ENCODE assay signal across 5 fruit fly cellular contexts in the genomic region with DNA sequence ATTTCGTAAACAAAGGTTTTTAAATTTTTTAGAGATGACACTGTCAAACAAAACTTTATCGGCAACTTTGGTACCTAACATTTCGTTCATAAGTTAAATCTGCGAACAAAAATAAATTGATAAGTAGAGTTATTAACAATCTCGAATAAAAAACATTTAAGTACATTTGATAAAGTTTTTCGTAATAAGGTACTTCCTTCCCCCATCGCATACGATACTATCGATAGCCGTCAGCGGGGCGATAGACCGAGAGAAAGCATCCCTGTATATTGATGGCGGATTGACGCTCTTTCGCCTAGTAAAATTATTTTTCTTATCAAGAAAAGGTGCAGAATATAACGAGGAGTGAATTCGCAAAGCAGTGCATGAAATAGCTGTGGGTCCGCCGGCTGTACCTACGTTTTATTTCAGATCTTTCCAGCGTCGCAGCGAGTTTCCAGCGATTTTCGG.
TF ChIP-seq lines count a peak whose summit lies in the region.

A gene (minus strand): TSS at position 38 of the 450 bp plus-strand sequence.
A gene (plus strand): TSS at position 245 of the 450 bp plus-strand sequence.

TF ChIP-seq in whole organism, adult, 20 proteins besides CTCF, POLR2A, EP300 and RAD21 (continued from another document):
- peak; percentile 79 for TF ChIP-seq CG14711 (tag; optimal IDR thresholded peaks at IDR 0.05; lab: Kevin White, UChicago)
- TF ChIP-seq bab1 (GFP tag; optimal IDR thresholded peaks at IDR 0.05; lab: Kevin White, UChicago): peak; percentile 89
- TF ChIP-seq Crg-1 (GFP tag; optimal IDR thresholded peaks at IDR 0.05; lab: Kevin White, UChicago): peak; percentile 84

TF ChIP-seq in whole organism, embryonic, 481 proteins besides CTCF, POLR2A, EP300 and RAD21 (continued from another document and continues in another):
- peak; percentile 71 for TF ChIP-seq Blimp-1 (GFP tag; optimal IDR thresholded peaks at IDR 0.05; lab: Kevin White, UChicago)
- TF ChIP-seq CG7745 (tag; optimal IDR thresholded peaks at IDR 0.05; lab: Kevin White, UChicago): no peak
- peak; percentile 76 for TF ChIP-seq CG3281 (GFP tag; optimal IDR thresholded peaks at IDR 0.05; lab: Kevin White, UChicago)
- peak; percentile 90 for TF ChIP-seq Side (GFP tag; optimal IDR thresholded peaks at IDR 0.05; lab: Kevin White, UChicago)
- peak; percentile 97 for TF ChIP-seq Med (GFP tag; lab: Kevin White, UChicago)
- TF ChIP-seq CG14441 (GFP tag; IDR thresholded peaks at IDR 0.05; lab: Robert Waterston, UW): peak; percentile 82
- peak; percentile 92 for TF ChIP-seq vfl (GFP tag; optimal IDR thresholded peaks at IDR 0.05; lab: Kevin White, UChicago)
- TF ChIP-seq ap (GFP tag; IDR thresholded peaks at IDR 0.05; lab: Robert Waterston, UW): peak; percentile 68
- TF ChIP-seq Doc3 (GFP tag; IDR thresholded peaks at IDR 0.05; lab: Robert Waterston, UW; ENCODE audit: partially characterized antibody): peak; percentile 95
- no peak for TF ChIP-seq CG6654 (GFP tag; optimal IDR thresholded peaks at IDR 0.05; lab: Kevin White, UChicago)
- TF ChIP-seq org-1 (GFP tag; optimal IDR thresholded peaks at IDR 0.05; lab: Kevin White, UChicago): no peak
- peak; percentile 80 for TF ChIP-seq Fer3 (tag; optimal IDR thresholded peaks at IDR 0.05; lab: Kevin White, UChicago)
- peak; percentile 92 for TF ChIP-seq HLH4C (GFP tag; IDR thresholded peaks at IDR 0.05; lab: Robert Waterston, UW; ENCODE audit: partially characterized antibody)
- TF ChIP-seq h (optimal IDR thresholded peaks at IDR 0.05; lab: Kevin White, UChicago): no peak
- TF ChIP-seq Myb (GFP tag; optimal IDR thresholded peaks at IDR 0.05; lab: Kevin White, UChicago): peak; percentile 88
- peak; percentile 92 for TF ChIP-seq CG13624 (GFP tag; optimal IDR thresholded peaks at IDR 0.05; lab: Kevin White, UChicago)
- TF ChIP-seq Lhr (GFP tag; optimal IDR thresholded peaks at IDR 0.05; lab: Kevin White, UChicago): peak; percentile 51
- TF ChIP-seq Fer2 (tag; optimal IDR thresholded peaks at IDR 0.05; lab: Kevin White, UChicago): peak; percentile 71
- TF ChIP-seq zfh1 (GFP tag; IDR thresholded peaks at IDR 0.05; lab: Robert Waterston, UW): peak; percentile 90
- TF ChIP-seq sens-2 (GFP tag; IDR thresholded peaks at IDR 0.05; lab: Robert Waterston, UW): peak; percentile 59
- TF ChIP-seq p53 (GFP tag; optimal IDR thresholded peaks at IDR 0.05; lab: Kevin White, UChicago): peak; percentile 65
- peak; percentile 91 for TF ChIP-seq sob (GFP tag; IDR thresholded peaks at IDR 0.05; lab: Robert Waterston, UW)
- peak; percentile 92 for TF ChIP-seq CG34422 (GFP tag; IDR thresholded peaks at IDR 0.05; lab: Robert Waterston, UW)
- no peak for TF ChIP-seq Jarid2 (GFP tag; optimal IDR thresholded peaks at IDR 0.05; lab: Kevin White, UChicago)
- peak; percentile 67; the same call in 2 of the 3 replicates for TF ChIP-seq ase (GFP tag; IDR thresholded peaks at IDR 0.05; lab: Robert Waterston, UW)
- TF ChIP-seq CG33557 (GFP tag; optimal IDR thresholded peaks at IDR 0.05; lab: Kevin White, UChicago): peak; percentile 75
- peak in 1 of 3 experiments; percentile 8 for TF ChIP-seq Stat92E (GFP tag; optimal IDR thresholded peaks at IDR 0.05; lab: Kevin White, UChicago)
- peak; percentile 83 for TF ChIP-seq her (GFP tag; optimal IDR thresholded peaks at IDR 0.05; lab: Kevin White, UChicago)
- TF ChIP-seq CG7963 (GFP tag; IDR thresholded peaks at IDR 0.05; lab: Robert Waterston, UW; ENCODE audit: partially characterized antibody): peak; percentile 92
- peak; percentile 76 for TF ChIP-seq NFAT (GFP tag; IDR thresholded peaks at IDR 0.05; lab: Robert Waterston, UW)

TF ChIP-seq in whole organism, prepupa, 60 proteins besides CTCF, POLR2A, EP300 and RAD21 (continued from another document and continues in another):
- peak; percentile 94 for TF ChIP-seq Eip78C (GFP tag; lab: Kevin White, UChicago)
- TF ChIP-seq fkh (GFP tag; optimal IDR thresholded peaks at IDR 0.05; lab: Kevin White, UChicago): no peak
- peak; percentile 91 for TF ChIP-seq Sox14 (GFP tag; optimal IDR thresholded peaks at IDR 0.05; lab: Kevin White, UChicago)
- TF ChIP-seq CG9139 (GFP tag; optimal IDR thresholded peaks at IDR 0.05; lab: Kevin White, UChicago): no peak
- no peak for TF ChIP-seq Sox102F (GFP tag; optimal IDR thresholded peaks at IDR 0.05; lab: Kevin White, UChicago)
- TF ChIP-seq OdsH (GFP tag; optimal IDR thresholded peaks at IDR 0.05; lab: Kevin White, UChicago): peak; percentile 88
- no peak for TF ChIP-seq CG7368 (GFP tag; optimal IDR thresholded peaks at IDR 0.05; lab: Kevin White, UChicago)
- TF ChIP-seq topi (GFP tag; optimal IDR thresholded peaks at IDR 0.05; lab: Kevin White, UChicago): peak; percentile 81
- TF ChIP-seq Met (GFP tag; optimal IDR thresholded peaks at IDR 0.05; lab: Kevin White, UChicago): peak; percentile 84
- TF ChIP-seq CG10669 (GFP tag; optimal IDR thresholded peaks at IDR 0.05; lab: Kevin White, UChicago): peak; percentile 72
- TF ChIP-seq fd85E (GFP tag; optimal IDR thresholded peaks at IDR 0.05; lab: Kevin White, UChicago): no peak
- TF ChIP-seq CG6792 (GFP tag; optimal IDR thresholded peaks at IDR 0.05; lab: Kevin White, UChicago): peak; percentile 73
- peak; percentile 27 for TF ChIP-seq fd59A (GFP tag; optimal IDR thresholded peaks at IDR 0.05; lab: Kevin White, UChicago)
- peak; percentile 80 for TF ChIP-seq CG34406 (GFP tag; optimal IDR thresholded peaks at IDR 0.05; lab: Kevin White, UChicago)
- TF ChIP-seq dac (GFP tag; optimal IDR thresholded peaks at IDR 0.05; lab: Kevin White, UChicago): no peak
- TF ChIP-seq acj6 (GFP tag; optimal IDR thresholded peaks at IDR 0.05; lab: Kevin White, UChicago): peak; percentile 81
- TF ChIP-seq Hr38 (GFP tag; optimal IDR thresholded peaks at IDR 0.05; lab: Kevin White, UChicago): no peak
- TF ChIP-seq CG6163 (GFP tag; IDR thresholded peaks at IDR 0.05; lab: Robert Waterston, UW): peak; percentile 74
- peak; percentile 66 for TF ChIP-seq Gug (GFP tag; IDR thresholded peaks at IDR 0.05; lab: Robert Waterston, UW)
- no peak for TF ChIP-seq CG4318 (GFP tag; optimal IDR thresholded peaks at IDR 0.05; lab: Kevin White, UChicago)
- TF ChIP-seq Hr4 (GFP tag; optimal IDR thresholded peaks at IDR 0.05; lab: Kevin White, UChicago): peak; percentile 87
- peak; percentile 79 for TF ChIP-seq CG3919 (GFP tag; optimal IDR thresholded peaks at IDR 0.05; lab: Kevin White, UChicago)
- TF ChIP-seq CG15336 (GFP tag; IDR thresholded peaks at IDR 0.05; lab: Robert Waterston, UW): peak; percentile 51; the same call in 1 of the 2 replicates
- TF ChIP-seq Ets96B (tag; optimal IDR thresholded peaks at IDR 0.05; lab: Kevin White, UChicago): peak; percentile 62
- TF ChIP-seq Hr39 (GFP tag; optimal IDR thresholded peaks at IDR 0.05; lab: Kevin White, UChicago): peak; percentile 89
- TF ChIP-seq CG11762 (GFP tag; optimal IDR thresholded peaks at IDR 0.05; lab: Kevin White, UChicago; ENCODE audit: insufficient read depth): peak; percentile 72
- TF ChIP-seq CG6276 (GFP tag; optimal IDR thresholded peaks at IDR 0.05; lab: Kevin White, UChicago): no peak
- no peak for TF ChIP-seq ss (GFP tag; optimal IDR thresholded peaks at IDR 0.05; lab: Kevin White, UChicago)
- TF ChIP-seq CG11294 (GFP tag; IDR thresholded peaks at IDR 0.05; lab: Robert Waterston, UW): no peak
- TF ChIP-seq vri (GFP tag; optimal IDR thresholded peaks at IDR 0.05; lab: Kevin White, UChicago): peak; percentile 88
- no peak for TF ChIP-seq Eip93F (GFP tag; optimal IDR thresholded peaks at IDR 0.05; lab: Kevin White, UChicago)
- TF ChIP-seq Smox (GFP tag; optimal IDR thresholded peaks at IDR 0.05; lab: Kevin White, UChicago): peak; percentile 86

TF ChIP-seq in whole organism, pupa, 21 proteins besides CTCF, POLR2A, EP300 and RAD21 (continued from another document):
- TF ChIP-seq CG9948 (tag; optimal IDR thresholded peaks at IDR 0.05; lab: Kevin White, UChicago): peak; percentile 43
- TF ChIP-seq CG8301 (tag; optimal IDR thresholded peaks at IDR 0.05; lab: Kevin White, UChicago): no peak

TF ChIP-seq in whole organism, wandering third instar larva, 38 proteins besides CTCF, POLR2A, EP300 and RAD21 (continued from another document):
- TF ChIP-seq Vsx2 (GFP tag; optimal IDR thresholded peaks at IDR 0.05; lab: Kevin White, UChicago; ENCODE audit: partially characterized antibody) (no peak), dsf (GFP tag; optimal IDR thresholded peaks at IDR 0.05; lab: Kevin White, UChicago; ENCODE audit: borderline replicate concordance) (peak; percentile 93), psq (GFP tag; optimal IDR thresholded peaks at IDR 0.05; lab: Kevin White, UChicago) (peak; percentile 78), pan (optimal IDR thresholded peaks at IDR 0.05; lab: Kevin White, UChicago) (no peak), rgr (GFP tag; optimal IDR thresholded peaks at IDR 0.05; lab: Kevin White, UChicago) (peak; percentile 90), lola (GFP tag; optimal IDR thresholded peaks at IDR 0.05; lab: Kevin White, UChicago) (no peak), HLH106 (tag; optimal IDR thresholded peaks at IDR 0.05; lab: Kevin White, UChicago) (peak; percentile 83), foxo (GFP tag; optimal IDR thresholded peaks at IDR 0.05; lab: Kevin White, UChicago) (peak; percentile 60 to 88), GATAd (GFP tag; optimal IDR thresholded peaks at IDR 0.05; lab: Kevin White, UChicago) (peak; percentile 73), Dfd (GFP tag; optimal IDR thresholded peaks at IDR 0.05; lab: Kevin White, UChicago) (no peak), Hr83 (GFP tag; optimal IDR thresholded peaks at IDR 0.05; lab: Kevin White, UChicago; ENCODE audit: poor library complexity, severe bottlenecking) (peak; percentile 66), Dif (GFP tag; optimal IDR thresholded peaks at IDR 0.05; lab: Kevin White, UChicago; ENCODE audit: partially characterized antibody) (no peak), woc (GFP tag; optimal IDR thresholded peaks at IDR 0.05; lab: Kevin White, UChicago) (peak; percentile 86)
